Worm (Caenorhabditis elegans) whole organism, mixed stage, embryonic: Measurements from ENCODE around the gene Y37E11AM.4.

Experiments
- ces-1 ChIP-seq: fragments of 150-350 bp; optimal IDR thresholded peaks from 2 replicates; lab custom pipeline; 2014; ENCODE audit warnings: missing biosample characterization, missing genetic modification reagents, missing genetic modification characterization
- drap-1 ChIP-seq: fragments of 200-800 bp; sonication (Bioruptor generic); optimal IDR thresholded peaks from 3 replicates; lab custom pipeline; 2018; ENCODE audit warnings: mild to moderate bottlenecking, missing genetic modification characterization, missing compliant biosample characterization
- ham-2 ChIP-seq: fragments of 200-800 bp; sonication (Bioruptor generic); optimal IDR thresholded peaks from 2 replicates; lab custom pipeline; 2018; ENCODE audit warnings: mild to moderate bottlenecking, missing genetic modification characterization, missing compliant biosample characterization
- lin-13 ChIP-seq: fragments of 150-350 bp; optimal IDR thresholded peaks from 2 replicates; lab custom pipeline; 2014; ENCODE audit warnings: missing biosample characterization, missing genetic modification characterization
- nhr-237 ChIP-seq: fragments of 150-350 bp; optimal IDR thresholded peaks from 2 replicates; lab custom pipeline; 2014; ENCODE audit warnings: missing biosample characterization, missing genetic modification characterization
- pha-4 ChIP-seq: fragments of 150-350 bp; optimal IDR thresholded peaks from 2 replicates; lab custom pipeline; 2018; ENCODE audit warnings: missing biosample characterization, missing genetic modification reagents, missing genetic modification characterization
- unc-39 ChIP-seq: fragments of 150-350 bp; optimal IDR thresholded peaks from 2 replicates; lab custom pipeline; 2014; ENCODE audit warnings: missing biosample characterization, missing genetic modification characterization
- unc-62 ChIP-seq: fragments of 150-350 bp; optimal IDR thresholded peaks from 2 replicates; lab custom pipeline; 2014; ENCODE audit warnings: missing biosample characterization, missing genetic modification reagents, missing genetic modification characterization
- ztf-11 ChIP-seq: fragments of 150-350 bp; optimal IDR thresholded peaks from 2 replicates; lab custom pipeline; 2014; ENCODE audit warnings: missing biosample characterization, missing genetic modification characterization

DNA sequence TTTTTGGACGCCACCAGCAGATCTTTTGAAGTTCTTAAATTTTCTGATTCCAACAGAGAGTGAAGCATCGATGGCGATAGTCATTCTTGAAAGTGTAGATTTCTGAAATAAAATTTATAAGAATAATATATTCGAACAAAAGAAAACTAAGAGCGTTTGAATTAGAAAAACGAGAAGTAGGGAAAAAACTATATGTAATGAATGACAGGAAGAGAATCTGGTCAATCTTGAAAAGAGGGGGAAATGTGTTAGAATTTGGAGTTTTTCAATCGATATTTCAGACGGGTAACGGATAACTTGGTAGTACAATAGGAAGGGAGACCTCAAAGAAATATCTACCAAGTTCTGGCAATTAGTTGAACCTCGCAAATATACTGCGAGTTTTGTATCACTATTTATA is 22.0 kb downstream of the Y37E11AM.4 start, which contains the start of gene Y37E11AL.9:
- no peak for TF ChIP-seq nhr-237 (tag; lab: Kevin White, UChicago)
- no peak for TF ChIP-seq ces-1 (GFP tag; lab: Kevin White, UChicago)
- no peak for TF ChIP-seq pha-4 (tag; lab: Kevin White, UChicago)
- no peak for TF ChIP-seq drap-1 (GFP tag; lab: Kevin White, UChicago)
- TF ChIP-seq unc-39 (tag; lab: Kevin White, UChicago) = no peak
- no peak for TF ChIP-seq unc-62 (GFP tag; lab: Kevin White, UChicago)
- no peak for TF ChIP-seq ztf-11 (tag; lab: Kevin White, UChicago)
- no peak for TF ChIP-seq ham-2 (GFP tag; lab: Kevin White, UChicago)
- TF ChIP-seq lin-13 = no peak
